Fruit fly (Drosophila melanogaster) S2 (cell line): Measurements from ENCODE around the gene Dpy-30L2.

ENCODE experiments used
- CG8478 ChIP-seq: fragments of >200 bp; optimal IDR thresholded peaks from 2 replicates; lab custom pipeline; 2018
- CTCF ChIP-seq, 2 experiments: fragments of >200 bp; optimal IDR thresholded peaks; 2 replicates each; lab custom pipeline; 2018

- no peak for TF ChIP-seq CG8478 (lab: Kevin White, UChicago)
- no peak for TF ChIP-seq CTCF (optimal IDR thresholded peaks at IDR 0.05; lab: Kevin White, UChicago)
Measured at dm6 chr3L:4040247-4040925, 7.1 kb downstream of the Dpy-30L2 start, which contains the start of the genes CG11593 and Rcd5.
